Worm (Caenorhabditis elegans): ENCODE data around the gene pycr-4.

The pycr-4 gene

DNA sequence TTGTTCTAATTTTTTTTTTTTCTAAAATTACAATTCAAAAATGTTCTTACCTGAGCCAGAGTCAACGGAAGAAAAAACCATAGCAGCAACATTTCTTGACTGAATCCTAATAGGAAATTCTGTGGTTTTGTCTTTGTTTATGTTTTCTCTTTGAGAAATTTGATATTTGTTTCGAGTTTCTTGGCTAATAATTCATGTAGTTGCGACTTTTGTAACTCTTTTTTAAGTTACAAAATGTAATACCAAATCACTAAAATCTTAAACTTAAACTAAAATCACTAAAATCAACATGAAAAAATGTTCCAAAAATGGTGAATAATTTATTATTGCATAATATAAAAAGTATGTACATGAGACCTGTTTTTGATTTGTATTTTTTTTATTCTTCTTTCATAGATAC lies 20.7 kb upstream of the pycr-4 start, which contains the start of gene egas-4:
Gene egas-4 (minus strand): TSS at position 101 of the 400 bp plus-strand sequence.
- TF ChIP-seq hmbx-1 (tag; optimal IDR thresholded peaks at IDR 0.05) (no peak), pes-1 (GFP tag; IDR thresholded peaks at IDR 0.05) (no peak), F13C5.2 (tag; optimal IDR thresholded peaks at IDR 0.05) (no peak), hnd-1 (tag; optimal IDR thresholded peaks at IDR 0.05) (no peak), ceh-13 (GFP tag; optimal IDR thresholded peaks at IDR 0.05) (no peak), flt-1 (GFP tag; IDR thresholded peaks at IDR 0.05) (no peak), tbx-11 (GFP tag; IDR thresholded peaks at IDR 0.05) (no peak), ets-7 (tag; optimal IDR thresholded peaks at IDR 0.05) (no peak), ceh-36 (tag; optimal IDR thresholded peaks at IDR 0.05) (no peak), tra-4 (tag; optimal IDR thresholded peaks at IDR 0.05) (no peak)

ce11 chrIV:7497205-7497604 lies 20.1 kb upstream of the pycr-4 start:
- TF ChIP-seq aly-1 (tag; optimal IDR thresholded peaks at IDR 0.05) = no peak
- no peak for TF ChIP-seq ets-7 (tag; optimal IDR thresholded peaks at IDR 0.05)
- no peak for TF ChIP-seq tbx-37 (GFP tag; conservative IDR thresholded peaks at IDR 0.05)
- no peak for TF ChIP-seq tbx-11 (GFP tag; IDR thresholded peaks at IDR 0.05)
- TF ChIP-seq tra-4 (tag; optimal IDR thresholded peaks at IDR 0.05) = no peak
- TF ChIP-seq B0310.2 (tag; optimal IDR thresholded peaks at IDR 0.05) = no peak
- TF ChIP-seq F13C5.2 (tag; optimal IDR thresholded peaks at IDR 0.05) = no peak
- no peak for TF ChIP-seq sea-1 (GFP tag; conservative IDR thresholded peaks at IDR 0.05)
- TF ChIP-seq ama-1 (optimal IDR thresholded peaks at IDR 0.05) = no peak
- TF ChIP-seq ceh-13 (GFP tag; optimal IDR thresholded peaks at IDR 0.05) = no peak

- TF ChIP-seq sea-1 (GFP tag; conservative IDR thresholded peaks at IDR 0.05) = no peak
- no peak for TF ChIP-seq flt-1 (GFP tag; IDR thresholded peaks at IDR 0.05)
- no peak for TF ChIP-seq F13C5.2 (tag; optimal IDR thresholded peaks at IDR 0.05)
- TF ChIP-seq hmg-4 (GFP tag; optimal IDR thresholded peaks at IDR 0.05) = no peak
- no peak for TF ChIP-seq aly-1 (tag; optimal IDR thresholded peaks at IDR 0.05)
- no peak for TF ChIP-seq tra-4 (tag; optimal IDR thresholded peaks at IDR 0.05)
- no peak for TF ChIP-seq B0310.2 (tag; optimal IDR thresholded peaks at IDR 0.05)
- no peak for TF ChIP-seq pes-1 (GFP tag; IDR thresholded peaks at IDR 0.05)
- TF ChIP-seq hnd-1 (tag; optimal IDR thresholded peaks at IDR 0.05) = no peak
- no peak for TF ChIP-seq ceh-13 (GFP tag; optimal IDR thresholded peaks at IDR 0.05)
These were observed 14.4 kb upstream of the pycr-4 start, which contains the start of gene F55G1.1 for ce11 chrIV:7491464-7491863. F55G1.1 (plus strand) TSS chrIV:7491764.

- TF ChIP-seq B0310.2 (tag; optimal IDR thresholded peaks at IDR 0.05) (no peak), ets-7 (tag; optimal IDR thresholded peaks at IDR 0.05) (no peak), flt-1 (GFP tag; IDR thresholded peaks at IDR 0.05) (no peak; the same call in 1 of the 2 replicates), hmg-4 (GFP tag; optimal IDR thresholded peaks at IDR 0.05) (no peak), tra-4 (tag; optimal IDR thresholded peaks at IDR 0.05) (no peak), ceh-36 (tag; optimal IDR thresholded peaks at IDR 0.05) (no peak), pes-1 (GFP tag; IDR thresholded peaks at IDR 0.05) (peak; percentile 56; the same call in 1 of the 2 replicates), ceh-13 (GFP tag; optimal IDR thresholded peaks at IDR 0.05) (no peak), tbx-37 (GFP tag; conservative IDR thresholded peaks at IDR 0.05) (no peak), tbx-11 (GFP tag; IDR thresholded peaks at IDR 0.05) (peak; percentile 23; the same call in 1 of the 2 replicates), F13C5.2 (tag; optimal IDR thresholded peaks at IDR 0.05) (no peak), aly-1 (tag; optimal IDR thresholded peaks at IDR 0.05) (peak; percentile 99), ama-1 (optimal IDR thresholded peaks at IDR 0.05) (peak; percentile 93), scrt-1 (GFP tag; IDR thresholded peaks at IDR 0.05) (no peak)
These were observed 11.3 kb upstream of the pycr-4 start for ce11 chrIV:7488457-7488783.

DNA sequence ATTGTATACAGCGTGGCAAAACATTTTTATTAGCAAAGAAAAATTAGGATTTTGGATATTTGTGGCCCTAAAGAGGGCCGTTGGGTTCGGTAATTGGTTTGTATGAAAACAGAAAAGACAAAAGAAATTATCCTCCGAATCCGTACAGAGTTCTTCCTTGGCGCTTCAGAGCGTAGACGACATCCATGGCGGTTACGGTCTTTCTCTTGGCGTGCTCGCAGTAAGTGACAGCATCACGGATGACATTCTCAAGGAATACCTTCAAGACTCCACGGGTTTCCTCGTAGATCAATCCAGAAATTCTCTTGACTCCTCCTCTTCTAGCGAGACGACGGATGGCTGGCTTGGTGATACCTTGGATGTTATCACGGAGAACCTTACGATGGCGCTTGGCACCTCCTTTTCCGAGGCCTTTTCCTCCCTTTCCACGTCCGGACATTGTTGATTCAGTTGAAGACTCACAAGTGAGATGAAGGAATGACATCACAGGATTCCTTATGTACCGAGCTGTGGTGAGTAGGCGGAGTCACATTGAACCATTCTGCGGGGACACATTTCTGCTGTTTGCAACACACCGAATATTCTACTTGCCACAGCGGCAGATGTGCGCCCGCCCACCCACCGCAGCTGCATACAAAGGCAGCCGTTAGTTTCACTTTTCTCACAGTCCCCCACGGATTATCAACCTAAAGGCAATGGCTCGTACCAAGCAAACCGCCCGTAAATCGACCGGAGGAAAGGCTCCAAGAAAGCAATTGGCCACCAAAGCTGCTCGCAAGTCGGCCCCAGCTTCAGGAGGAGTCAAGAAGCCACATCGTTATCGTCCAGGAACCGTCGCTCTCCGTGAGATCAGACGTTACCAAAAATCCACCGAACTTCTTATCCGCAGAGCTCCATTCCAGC lies 10.7 kb upstream of the pycr-4 start, which contains the start of the genes his-60 and his-59:
Gene his-60 (minus strand): TSS at position 439 of the 903 bp plus-strand sequence.
Gene his-59 (plus strand): TSS at position 696 of the 903 bp plus-strand sequence.
- TF ChIP-seq hmbx-1 (tag; optimal IDR thresholded peaks at IDR 0.05) = peak; percentile 70
- TF ChIP-seq hnd-1 (tag; optimal IDR thresholded peaks at IDR 0.05) = no peak
- TF ChIP-seq aly-1 (tag; optimal IDR thresholded peaks at IDR 0.05) = peak; percentile 98
- no peak for TF ChIP-seq ets-7 (tag; optimal IDR thresholded peaks at IDR 0.05)
- peak; percentile 47 for TF ChIP-seq F13C5.2 (tag; optimal IDR thresholded peaks at IDR 0.05)
- peak; percentile 56 for TF ChIP-seq hmg-4 (GFP tag; optimal IDR thresholded peaks at IDR 0.05)
- 0 out of 2 replicates have a peak, but pooled peaks have one; percentile 45 for TF ChIP-seq scrt-1 (GFP tag; IDR thresholded peaks at IDR 0.05)
- peak; percentile 84 for TF ChIP-seq pes-1 (GFP tag; IDR thresholded peaks at IDR 0.05)
- TF ChIP-seq tbx-37 (GFP tag; conservative IDR thresholded peaks at IDR 0.05) = no peak
- peak; percentile 45 for TF ChIP-seq ceh-13 (GFP tag; optimal IDR thresholded peaks at IDR 0.05)
- TF ChIP-seq ama-1 (optimal IDR thresholded peaks at IDR 0.05) = peak; percentile 98
- peak; percentile 77 for TF ChIP-seq ceh-36 (tag; optimal IDR thresholded peaks at IDR 0.05)
- peak; percentile 67 for TF ChIP-seq B0310.2 (tag; optimal IDR thresholded peaks at IDR 0.05)
- no peak; the same call in 1 of the 2 replicates for TF ChIP-seq tbx-11 (GFP tag; IDR thresholded peaks at IDR 0.05)
- TF ChIP-seq sea-1 (GFP tag; conservative IDR thresholded peaks at IDR 0.05) = peak; percentile 79
- peak; percentile 76 for TF ChIP-seq tra-4 (tag; optimal IDR thresholded peaks at IDR 0.05)
- TF ChIP-seq flt-1 (GFP tag; IDR thresholded peaks at IDR 0.05) = peak; percentile 58

DNA sequence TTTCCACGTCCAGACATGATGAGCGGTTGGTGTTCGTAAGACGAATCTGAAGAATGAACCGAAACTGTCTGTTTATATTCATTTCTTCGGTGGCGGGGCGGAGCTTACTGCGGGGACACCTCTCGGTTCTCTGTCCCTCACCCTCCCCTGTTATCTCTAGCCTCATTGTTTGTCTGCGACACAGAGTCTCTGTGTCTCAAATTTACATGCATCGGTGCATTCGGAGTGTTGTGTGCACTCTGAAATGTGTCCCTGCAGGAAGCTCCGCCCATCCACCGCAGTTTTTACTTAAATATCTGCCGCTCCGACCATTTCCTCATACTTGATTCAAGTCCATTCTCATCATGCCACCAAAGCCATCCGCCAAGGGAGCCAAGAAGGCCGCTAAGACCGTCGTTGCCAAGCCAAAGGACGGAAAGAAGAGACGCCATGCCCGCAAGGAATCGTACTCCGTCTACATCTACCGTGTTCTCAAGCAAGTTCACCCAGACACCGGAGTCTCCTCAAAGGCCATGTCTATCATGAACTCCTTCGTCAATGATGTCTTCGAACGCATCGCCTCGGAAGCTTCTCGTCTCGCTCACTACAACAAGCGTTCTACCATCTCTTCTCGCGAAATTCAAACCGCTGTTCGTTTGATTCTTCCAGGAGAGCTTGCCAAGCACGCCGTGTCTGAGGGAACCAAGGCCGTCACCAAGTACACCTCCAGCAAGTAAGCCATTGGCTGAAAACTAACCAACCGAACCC lies 9.3 kb upstream of the pycr-4 start, which contains the start of the genes his-61 and his-62:
Gene his-61 (minus strand): TSS at position 17 of the 747 bp plus-strand sequence.
Gene his-62 (plus strand): TSS at position 345 of the 747 bp plus-strand sequence.
- peak; percentile 95 for TF ChIP-seq ama-1 (optimal IDR thresholded peaks at IDR 0.05)
- TF ChIP-seq B0310.2 (tag; optimal IDR thresholded peaks at IDR 0.05) = peak; percentile 46
- TF ChIP-seq ceh-13 (GFP tag; optimal IDR thresholded peaks at IDR 0.05) = no peak
- no peak for TF ChIP-seq sea-1 (GFP tag; conservative IDR thresholded peaks at IDR 0.05)
- TF ChIP-seq F13C5.2 (tag; optimal IDR thresholded peaks at IDR 0.05) = peak; percentile 52
- no peak for TF ChIP-seq ets-7 (tag; optimal IDR thresholded peaks at IDR 0.05)
- TF ChIP-seq flt-1 (GFP tag; IDR thresholded peaks at IDR 0.05) = no peak
- TF ChIP-seq scrt-1 (GFP tag; IDR thresholded peaks at IDR 0.05) = no peak
- TF ChIP-seq hmg-4 (GFP tag; optimal IDR thresholded peaks at IDR 0.05) = peak; percentile 36
- no peak for TF ChIP-seq tbx-11 (GFP tag; IDR thresholded peaks at IDR 0.05)
- peak; percentile 79 for TF ChIP-seq aly-1 (tag; optimal IDR thresholded peaks at IDR 0.05)
- TF ChIP-seq tbx-37 (GFP tag; conservative IDR thresholded peaks at IDR 0.05) = no peak
- TF ChIP-seq hmbx-1 (tag; optimal IDR thresholded peaks at IDR 0.05) = no peak
- TF ChIP-seq hnd-1 (tag; optimal IDR thresholded peaks at IDR 0.05) = no peak
- 0 out of 2 replicates have a peak, but pooled peaks have one; percentile 4 for TF ChIP-seq pes-1 (GFP tag; IDR thresholded peaks at IDR 0.05)
- TF ChIP-seq tra-4 (tag; optimal IDR thresholded peaks at IDR 0.05) = peak; percentile 20
- TF ChIP-seq ceh-36 (tag; optimal IDR thresholded peaks at IDR 0.05) = peak; percentile 31

All from whole organism, early embryonic.